Fruit fly (Drosophila melanogaster): ENCODE data around the gene mthl7.

DNA sequence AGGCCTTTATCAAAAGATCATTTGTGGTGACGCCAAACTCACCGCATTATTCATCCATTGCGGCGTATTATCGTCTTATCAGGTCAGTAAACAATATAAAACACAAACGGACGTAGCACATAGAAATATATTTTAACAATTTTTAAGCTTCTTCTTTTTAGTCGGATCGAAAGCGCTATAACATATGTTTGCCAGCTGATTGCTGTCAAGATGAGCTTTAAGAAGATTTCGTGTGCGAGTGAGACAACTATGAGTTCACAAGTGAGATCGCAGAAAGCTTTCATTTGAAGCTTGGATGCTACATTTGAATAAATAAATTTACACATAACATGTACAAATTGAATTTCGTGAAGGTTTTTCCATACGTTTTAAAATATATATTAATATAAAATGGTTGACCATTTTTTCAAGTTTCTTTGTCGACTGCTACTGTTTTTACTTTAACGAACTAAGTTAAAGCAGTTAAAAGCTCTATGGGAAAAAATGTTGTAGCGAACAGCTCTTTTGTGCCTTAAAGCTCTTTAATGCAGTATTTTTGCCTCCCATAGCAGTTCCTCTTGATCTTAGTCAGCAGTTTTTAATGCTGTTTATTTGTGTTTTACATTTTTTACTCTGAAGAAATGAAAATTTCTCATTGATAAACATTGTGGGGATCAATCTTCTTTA is 21.5 kb downstream of the mthl7 start, which contains the start of gene CG42445:
- TF ChIP-seq CrebB (tag; optimal IDR thresholded peaks at IDR 0.05) = no peak
- TF ChIP-seq usp (GFP tag; optimal IDR thresholded peaks at IDR 0.05) = no peak
- TF ChIP-seq CG34376 (GFP tag; optimal IDR thresholded peaks at IDR 0.05) = no peak
- TF ChIP-seq CG2889 (GFP tag; IDR thresholded peaks at IDR 0.05) = no peak
- no peak for TF ChIP-seq tio (GFP tag; optimal IDR thresholded peaks at IDR 0.05)
- TF ChIP-seq HHEX (GFP tag; optimal IDR thresholded peaks at IDR 0.05) = no peak
- no peak for TF ChIP-seq psq (GFP tag; optimal IDR thresholded peaks at IDR 0.05)
- no peak for TF ChIP-seq pita (GFP tag; optimal IDR thresholded peaks at IDR 0.05)
- TF ChIP-seq nerfin-2 (GFP tag; IDR thresholded peaks at IDR 0.05; ENCODE audit: partially characterized antibody) = no peak
- no peak for TF ChIP-seq CG15073 (GFP tag; optimal IDR thresholded peaks at IDR 0.05)
- TF ChIP-seq schlank (tag; optimal IDR thresholded peaks at IDR 0.05) = no peak
- no peak for TF ChIP-seq Oaz (GFP tag; IDR thresholded peaks at IDR 0.05)
